Worm (Caenorhabditis elegans) whole organism, mixed stage, embryonic: ENCODE results near the gene aakg-5.

Experiments
- M03D4.4 ChIP-seq: sonication (generic microtip); optimal IDR thresholded peaks from 2 replicates; lab custom pipeline; 2017; ENCODE audit warnings: mild to moderate bottlenecking, missing genetic modification characterization, missing compliant biosample characterization
- bed-3 ChIP-seq: fragments of 200-800 bp; sonication (Bioruptor generic); optimal IDR thresholded peaks from 3 replicates; lab custom pipeline; 2018; ENCODE audit warnings: mild to moderate bottlenecking, missing genetic modification characterization, moderate library complexity, missing compliant biosample characterization
- blmp-1 ChIP-seq: fragments of 150-350 bp; optimal IDR thresholded peaks from 2 replicates; lab custom pipeline; 2014; ENCODE audit warnings: missing biosample characterization, missing genetic modification characterization
- ceh-43 ChIP-seq: fragments of 200-800 bp; sonication (Bioruptor generic); optimal IDR thresholded peaks from 2 replicates; lab custom pipeline; 2018; ENCODE audit warnings: mild to moderate bottlenecking, missing genetic modification characterization, moderate library complexity, missing compliant biosample characterization
- ceh-83 ChIP-seq: fragments of 200-800 bp; sonication (Bioruptor generic); optimal IDR thresholded peaks from 2 replicates; lab custom pipeline; 2018; ENCODE audit warnings: mild to moderate bottlenecking, missing genetic modification characterization, missing compliant biosample characterization
- ces-1 ChIP-seq: fragments of 150-350 bp; optimal IDR thresholded peaks from 2 replicates; lab custom pipeline; 2014; ENCODE audit warnings: missing biosample characterization, missing genetic modification reagents, missing genetic modification characterization
- cnd-1 ChIP-seq: fragments of 200-800 bp; sonication (Bioruptor generic); optimal IDR thresholded peaks from 2 replicates; lab custom pipeline; 2018; ENCODE audit warnings: mild to moderate bottlenecking, missing genetic modification characterization, missing compliant biosample characterization
- drap-1 ChIP-seq: fragments of 200-800 bp; sonication (Bioruptor generic); optimal IDR thresholded peaks from 3 replicates; lab custom pipeline; 2018; ENCODE audit warnings: mild to moderate bottlenecking, missing genetic modification characterization, missing compliant biosample characterization
- elt-1 ChIP-seq: sonication (generic microtip); optimal IDR thresholded peaks from 2 replicates; lab custom pipeline; 2017; ENCODE audit warnings: missing genetic modification characterization, mild to moderate bottlenecking, missing compliant biosample characterization, antibody characterized with exemption, moderate library complexity, borderline replicate concordance; ENCODE audit not compliant: insufficient read depth
- elt-3 ChIP-seq: fragments of 150-350 bp; optimal IDR thresholded peaks from 2 replicates; lab custom pipeline; 2014; ENCODE audit warnings: missing biosample characterization, missing genetic modification characterization
- flh-1 ChIP-seq: fragments of 200-800 bp; sonication (Bioruptor generic); optimal IDR thresholded peaks from 2 replicates; lab custom pipeline; 2018; ENCODE audit warnings: mild to moderate bottlenecking, missing genetic modification characterization, moderate library complexity, missing compliant biosample characterization
- ham-2 ChIP-seq: fragments of 200-800 bp; sonication (Bioruptor generic); optimal IDR thresholded peaks from 2 replicates; lab custom pipeline; 2018; ENCODE audit warnings: mild to moderate bottlenecking, missing genetic modification characterization, missing compliant biosample characterization
- hlh-1 ChIP-seq: fragments of 150-350 bp; optimal IDR thresholded peaks from 2 replicates; lab custom pipeline; 2014; ENCODE audit warnings: missing biosample characterization, missing genetic modification reagents, missing genetic modification characterization
- lin-32 ChIP-seq: fragments of 200-800 bp; sonication (Bioruptor generic); optimal IDR thresholded peaks from 2 replicates; lab custom pipeline; 2018; ENCODE audit warnings: mild to moderate bottlenecking, missing genetic modification characterization, missing compliant biosample characterization
- mep-1 ChIP-seq: fragments of 150-350 bp; optimal IDR thresholded peaks from 2 replicates; lab custom pipeline; 2017; ENCODE audit warnings: missing biosample characterization, missing genetic modification reagents, missing genetic modification characterization, inconsistent platforms
- mls-2 ChIP-seq: sonication (generic microtip); optimal IDR thresholded peaks from 2 replicates; lab custom pipeline; 2016; ENCODE audit warnings: mild to moderate bottlenecking, missing genetic modification characterization, moderate library complexity, missing compliant biosample characterization
- nhr-12 ChIP-seq: fragments of 150-350 bp; optimal IDR thresholded peaks from 2 replicates; lab custom pipeline; 2014; ENCODE audit warnings: missing biosample characterization, missing genetic modification characterization
- nhr-2 ChIP-seq: fragments of 150-350 bp; optimal IDR thresholded peaks from 2 replicates; lab custom pipeline; 2014; ENCODE audit warnings: missing biosample characterization, missing genetic modification characterization
- nhr-28 ChIP-seq: fragments of 150-350 bp; optimal IDR thresholded peaks from 2 replicates; lab custom pipeline; 2014; ENCODE audit warnings: missing biosample characterization, missing genetic modification characterization
- nhr-76 ChIP-seq: sonication (generic microtip); optimal IDR thresholded peaks from 2 replicates; lab custom pipeline; 2017; ENCODE audit warnings: missing biosample characterization, missing genetic modification characterization
- pha-4 ChIP-seq: fragments of 150-350 bp; optimal IDR thresholded peaks from 2 replicates; lab custom pipeline; 2018; ENCODE audit warnings: missing biosample characterization, missing genetic modification reagents, missing genetic modification characterization
- sem-2 ChIP-seq: fragments of 200-800 bp; sonication (Bioruptor generic); optimal IDR thresholded peaks from 2 replicates; lab custom pipeline; 2018; ENCODE audit warnings: mild to moderate bottlenecking, missing genetic modification characterization, missing compliant biosample characterization
- snpc-4 ChIP-seq: fragments of 150-350 bp; optimal IDR thresholded peaks from 2 replicates; lab custom pipeline; 2014; ENCODE audit warnings: missing biosample characterization, missing genetic modification characterization
- sptf-1 ChIP-seq: sonication (generic microtip); optimal IDR thresholded peaks from 2 replicates; lab custom pipeline; 2017; ENCODE audit warnings: mild to moderate bottlenecking, missing genetic modification characterization, moderate library complexity, missing compliant biosample characterization
- tbx-8 ChIP-seq: fragments of 200-800 bp; sonication (Bioruptor generic); optimal IDR thresholded peaks from 2 replicates; lab custom pipeline; 2018; ENCODE audit warnings: mild to moderate bottlenecking, missing genetic modification characterization, moderate library complexity, missing compliant biosample characterization
- unc-62 ChIP-seq: fragments of 150-350 bp; optimal IDR thresholded peaks from 2 replicates; lab custom pipeline; 2014; ENCODE audit warnings: missing biosample characterization, missing genetic modification reagents, missing genetic modification characterization
- zip-8 ChIP-seq: fragments of 150-350 bp; optimal IDR thresholded peaks from 2 replicates; lab custom pipeline; 2014; ENCODE audit warnings: missing biosample characterization, missing genetic modification characterization

The aakg-5 gene

DNA sequence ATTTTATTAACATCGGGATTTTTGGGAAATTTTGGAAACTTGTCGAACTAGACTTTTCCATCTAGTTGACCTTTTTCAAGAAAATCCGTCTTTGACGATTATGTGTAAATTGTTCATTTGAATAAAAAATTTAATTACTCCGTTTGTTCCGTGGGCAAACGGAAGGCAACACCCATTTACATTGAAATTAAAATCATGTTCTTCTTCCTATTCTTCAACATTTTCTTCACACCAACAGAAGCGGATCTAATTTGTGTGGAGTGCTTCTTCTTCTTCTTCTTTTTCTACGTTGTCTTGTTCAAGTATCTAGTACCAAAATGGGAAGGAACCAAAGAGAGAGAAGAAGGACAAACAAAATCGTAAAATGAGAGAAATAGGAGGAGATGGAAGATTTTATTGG is 7.5 kb upstream of the aakg-5 start:
- no peak for TF ChIP-seq nhr-2 (tag; lab: Kevin White, UChicago)
- no peak for TF ChIP-seq ceh-43 (GFP tag; lab: Kevin White, UChicago)
- no peak for TF ChIP-seq M03D4.4 (tag; lab: Kevin White, UChicago)
- TF ChIP-seq ces-1 (GFP tag; lab: Kevin White, UChicago): peak; percentile 93

DNA sequence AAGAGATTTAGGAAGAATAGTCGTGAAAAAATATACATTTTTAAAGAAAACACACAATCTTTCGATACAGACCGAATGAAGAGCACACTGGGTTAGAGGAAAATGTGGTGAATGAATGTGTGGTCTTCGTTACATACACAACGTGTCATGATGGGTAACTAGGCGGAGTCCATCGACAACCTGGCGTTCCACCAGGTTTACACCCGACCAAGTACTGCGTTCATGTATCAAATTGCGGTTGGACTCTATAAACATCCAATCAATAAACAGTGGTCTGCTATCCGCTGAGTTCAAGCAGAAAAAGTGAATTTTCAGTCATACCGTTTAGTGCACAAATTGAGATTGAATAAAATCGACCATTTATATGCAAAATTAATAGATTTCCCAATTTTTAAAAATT is 6.8 kb upstream of the aakg-5 start, which contains the start of gene sdz-38:
Gene sdz-38, minus strand, starts transcription at position 101 of the 400 bp plus-strand sequence.
- TF ChIP-seq ceh-43 (GFP tag; lab: Kevin White, UChicago) (no peak), drap-1 (GFP tag; lab: Kevin White, UChicago) (no peak), ham-2 (no peak), snpc-4 (no peak), nhr-76 (tag; lab: Kevin White, UChicago) (no peak), flh-1 (GFP tag; lab: Kevin White, UChicago) (no peak), elt-1 (tag; lab: Kevin White, UChicago) (no peak), nhr-28 (tag; lab: Kevin White, UChicago) (no peak), ces-1 (GFP tag; lab: Kevin White, UChicago) (no peak), hlh-1 (tag; lab: Kevin White, UChicago) (no peak), zip-8 (tag; lab: Kevin White, UChicago) (no peak), sem-2 (GFP tag; lab: Kevin White, UChicago) (no peak), elt-3 (tag; lab: Kevin White, UChicago) (no peak), mls-2 (no peak), mep-1 (tag; lab: Kevin White, UChicago) (no peak), lin-32 (no peak), sptf-1 (no peak), bed-3 (GFP tag; lab: Kevin White, UChicago) (no peak)
- TF ChIP-seq, all 35 proteins: peak for 0

DNA sequence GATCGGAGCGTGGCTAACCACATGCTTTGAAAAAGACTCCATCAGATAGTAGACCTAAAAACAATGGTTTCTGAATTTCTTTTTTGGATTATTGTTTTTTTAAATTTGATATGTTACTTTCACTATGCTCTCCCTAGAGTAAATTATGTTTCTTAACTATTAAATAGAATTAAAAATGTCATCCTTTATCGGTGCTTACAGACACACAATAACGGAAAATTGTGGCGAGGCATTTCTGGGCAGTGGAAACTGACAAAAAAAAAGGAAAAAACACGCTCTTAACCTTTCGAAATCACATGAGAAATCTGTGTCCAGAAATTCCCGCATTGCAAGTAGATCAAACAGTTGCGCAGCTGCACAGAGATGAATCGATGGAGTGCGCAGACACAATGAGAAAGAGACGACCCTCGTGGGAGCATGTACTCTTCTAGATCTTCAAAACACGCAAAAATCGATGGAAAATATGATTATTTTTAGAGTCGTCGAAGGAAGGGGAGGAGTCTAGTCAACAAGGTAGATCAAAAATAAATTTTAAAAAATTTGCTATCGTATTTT is 5.2 kb upstream of the aakg-5 start, which contains the start of gene ZK892.6:
Gene ZK892.6, minus strand, starts transcription at position 51 of the 555 bp plus-strand sequence.
- no peak for TF ChIP-seq ham-2
- TF ChIP-seq blmp-1 (tag; lab: Kevin White, UChicago): no peak

DNA sequence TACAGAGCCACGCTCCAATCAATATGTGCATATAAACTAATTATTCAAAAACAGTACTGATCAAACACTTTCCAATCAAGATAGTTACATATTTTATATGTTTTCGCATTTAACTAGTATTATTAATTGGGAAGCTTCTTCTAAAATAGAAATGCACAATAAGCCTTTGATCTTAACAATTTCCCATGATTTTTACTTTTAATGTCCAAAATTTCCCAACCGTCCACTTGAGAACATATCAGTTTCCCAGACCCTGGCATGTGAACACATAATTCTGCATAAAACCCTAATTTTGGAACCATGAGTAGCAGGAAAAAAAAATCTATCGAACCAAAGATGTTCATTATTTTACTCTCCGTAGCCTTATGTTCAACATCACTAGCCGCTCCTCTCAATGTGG is 1.5 kb upstream of the aakg-5 start, which contains the start of gene R53.8:
Gene R53.8, plus strand, starts transcription at position 301 of the 400 bp plus-strand sequence.
- no peak for TF ChIP-seq blmp-1 (tag; lab: Kevin White, UChicago)
- no peak for TF ChIP-seq tbx-8
- no peak for TF ChIP-seq unc-62 (GFP tag; lab: Kevin White, UChicago)
- no peak for TF ChIP-seq hlh-1 (tag; lab: Kevin White, UChicago)
- no peak for TF ChIP-seq cnd-1 (tag; lab: Kevin White, UChicago)
- no peak for TF ChIP-seq ceh-83
- TF ChIP-seq, all 35 proteins: peak for 0

DNA sequence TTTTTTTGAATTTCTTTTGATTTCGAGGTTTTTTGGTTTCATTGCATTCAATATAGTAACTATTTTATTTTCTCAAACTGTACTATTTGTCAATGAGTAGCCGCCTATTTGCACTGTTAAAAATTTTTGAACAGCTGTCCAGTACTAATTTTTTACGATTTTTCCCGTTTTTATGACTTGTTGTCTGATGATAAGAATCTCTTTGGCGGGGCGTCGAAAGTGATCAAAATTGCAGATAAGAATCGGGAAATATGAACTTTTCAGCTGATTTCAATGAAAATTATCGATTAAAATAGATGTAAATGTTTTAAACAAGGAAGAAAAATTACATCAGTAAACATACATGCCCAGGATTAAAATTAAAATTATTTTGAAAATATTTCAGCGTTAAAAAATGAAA is 715 bp downstream of the aakg-5 start:
- TF ChIP-seq drap-1 (GFP tag; lab: Kevin White, UChicago): no peak
- peak; percentile 52 for TF ChIP-seq elt-1 (tag; lab: Kevin White, UChicago)
- no peak for TF ChIP-seq lin-32
- TF ChIP-seq, all 35 proteins: peak for 1

DNA sequence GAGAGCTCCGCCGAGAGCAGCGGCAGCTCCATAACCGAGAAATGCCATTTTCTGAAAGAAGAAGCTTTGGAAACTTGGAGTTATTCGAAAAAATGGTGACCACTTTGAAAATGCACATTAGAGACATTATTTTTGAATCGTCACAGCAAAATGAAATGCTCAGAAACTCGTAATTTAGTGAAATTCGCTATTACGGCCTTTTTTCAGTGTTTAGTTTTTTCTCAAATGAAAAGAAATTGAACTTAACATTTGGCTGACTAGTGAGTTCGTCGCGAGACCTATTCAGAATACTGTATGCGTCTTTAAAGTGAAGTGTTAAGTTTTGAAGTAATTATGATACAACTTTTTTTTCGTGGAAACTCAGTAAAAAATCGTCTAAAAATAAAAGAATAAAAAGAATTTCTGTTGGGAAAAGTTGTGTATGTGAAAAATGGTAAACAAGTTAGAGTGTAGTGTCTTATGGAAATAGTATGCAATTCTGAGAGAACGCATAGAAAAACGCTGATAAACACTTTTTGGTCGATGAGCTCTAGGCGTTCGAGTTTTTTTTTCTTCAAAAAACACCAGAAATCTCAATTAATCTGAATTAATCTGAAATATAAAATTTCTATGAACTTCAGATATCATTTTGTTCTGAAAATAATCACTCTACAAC is 4.4 kb downstream of the aakg-5 start, which contains the start of gene R53.5:
Gene R53.5, minus strand, starts transcription at position 51 of the 655 bp plus-strand sequence.
- TF ChIP-seq cnd-1 (tag; lab: Kevin White, UChicago): no peak
- TF ChIP-seq bed-3 (GFP tag; lab: Kevin White, UChicago): no peak
- no peak for TF ChIP-seq pha-4 (tag; lab: Kevin White, UChicago)
- no peak for TF ChIP-seq unc-62 (GFP tag; lab: Kevin White, UChicago)
- TF ChIP-seq tbx-8: no peak
- TF ChIP-seq sem-2 (GFP tag; lab: Kevin White, UChicago): no peak
- no peak for TF ChIP-seq nhr-12
- TF ChIP-seq ceh-83: no peak
- TF ChIP-seq sptf-1: no peak
- TF ChIP-seq, all 35 proteins: peak for 0
